Worm (Caenorhabditis elegans) whole organism, L2 larva: Measurements from ENCODE around the gene ragc-1.

ENCODE experiments used
- C34F6.9 ChIP-seq: fragments of 150-350 bp; optimal IDR thresholded peaks from 2 replicates; lab custom pipeline; 2014; ENCODE audit warnings: missing biosample characterization, missing genetic modification characterization
- F13H6.1 ChIP-seq: sonication (generic microtip); optimal IDR thresholded peaks from 2 replicates; lab custom pipeline; 2016; ENCODE audit warnings: missing genetic modification characterization, missing compliant biosample characterization
- R02D3.7 ChIP-seq: fragments of 150-350 bp; optimal IDR thresholded peaks from 2 replicates; lab custom pipeline; 2014; ENCODE audit warnings: missing biosample characterization, missing genetic modification characterization
- alr-1 ChIP-seq: fragments of 150-350 bp; optimal IDR thresholded peaks from 2 replicates; lab custom pipeline; 2014; ENCODE audit warnings: missing biosample characterization, missing genetic modification characterization
- aly-2 ChIP-seq: fragments of 150-350 bp; optimal IDR thresholded peaks from 2 replicates; lab custom pipeline; 2014; ENCODE audit warnings: missing biosample characterization, missing genetic modification characterization
- ama-1 ChIP-seq: fragments of 150-350 bp; optimal IDR thresholded peaks from 2 replicates; lab custom pipeline; 2018; ENCODE audit warnings: inconsistent platforms
- blmp-1 ChIP-seq: sonication (generic microtip); optimal IDR thresholded peaks from 2 replicates; lab custom pipeline; 2017; ENCODE audit warnings: missing genetic modification characterization, mild to moderate bottlenecking, missing compliant biosample characterization, antibody characterized with exemption, moderate library complexity; ENCODE audit not compliant: insufficient read depth
- ceh-16 ChIP-seq: fragments of 150-350 bp; optimal IDR thresholded peaks from 2 replicates; lab custom pipeline; 2014; ENCODE audit warnings: missing biosample characterization, missing genetic modification characterization
- ceh-82 ChIP-seq: fragments of 150-350 bp; optimal IDR thresholded peaks from 2 replicates; lab custom pipeline; 2014; ENCODE audit warnings: missing biosample characterization, missing genetic modification characterization
- crh-2 ChIP-seq: sonication (generic microtip); optimal IDR thresholded peaks from 2 replicates; lab custom pipeline; 2017; ENCODE audit warnings: missing biosample characterization, missing genetic modification characterization
- dmd-4 ChIP-seq: sonication (generic microtip); optimal IDR thresholded peaks from 2 replicates; lab custom pipeline; 2017; ENCODE audit warnings: missing biosample characterization, missing genetic modification characterization
- egl-27 ChIP-seq: sonication (generic microtip); optimal IDR thresholded peaks from 3 replicates; lab custom pipeline; 2017; ENCODE audit warnings: missing biosample characterization, missing genetic modification reagents, missing genetic modification characterization
- elt-1 ChIP-seq: fragments of 150-350 bp; optimal IDR thresholded peaks from 2 replicates; lab custom pipeline; 2014; ENCODE audit warnings: missing biosample characterization, missing genetic modification characterization
- elt-3 ChIP-seq: sonication (generic microtip); optimal IDR thresholded peaks from 2 replicates; lab custom pipeline; 2017; ENCODE audit warnings: missing biosample characterization, missing genetic modification characterization
- fos-1 ChIP-seq: fragments of 150-350 bp; optimal IDR thresholded peaks from 2 replicates; lab custom pipeline; 2014; ENCODE audit warnings: missing biosample characterization, missing genetic modification characterization
- gmeb-1 ChIP-seq: fragments of 150-350 bp; optimal IDR thresholded peaks from 2 replicates; lab custom pipeline; 2014; ENCODE audit warnings: missing biosample characterization, missing genetic modification characterization
- lin-13 ChIP-seq: fragments of 150-350 bp; optimal IDR thresholded peaks from 2 replicates; lab custom pipeline; 2014; ENCODE audit warnings: missing biosample characterization, missing genetic modification reagents, missing genetic modification characterization
- lin-39 ChIP-seq: fragments of 150-350 bp; optimal IDR thresholded peaks from 2 replicates; lab custom pipeline; 2014; ENCODE audit warnings: missing biosample characterization, missing genetic modification reagents, missing genetic modification characterization
- lsy-2 ChIP-seq, 2 experiments: fragments of 150-350 bp in 1 of 2; sonication (generic microtip) in 1 of 2; optimal IDR thresholded peaks; 2 replicates each; lab custom pipeline; 2014 to 2017; ENCODE audit warnings: missing biosample characterization in 2 of 2, missing genetic modification characterization in 2 of 2
- mab-5 ChIP-seq: fragments of 150-350 bp; optimal IDR thresholded peaks from 2 replicates; lab custom pipeline; 2014; ENCODE audit warnings: missing biosample characterization, missing genetic modification characterization
- mbf-1 ChIP-seq: sonication (generic microtip); optimal IDR thresholded peaks from 2 replicates; lab custom pipeline; 2017; ENCODE audit warnings: missing biosample characterization, missing genetic modification characterization
- mdl-1 ChIP-seq, 2 experiments: fragments of 150-350 bp in 1 of 2; sonication (generic microtip) in 1 of 2; optimal IDR thresholded peaks; 2 replicates each; lab custom pipeline; 2017; ENCODE audit warnings: missing biosample characterization in 2 of 2, missing genetic modification characterization in 2 of 2
- nhr-10 ChIP-seq: sonication (generic microtip); optimal IDR thresholded peaks from 2 replicates; lab custom pipeline; 2017; ENCODE audit warnings: missing biosample characterization, missing genetic modification characterization
- nhr-12 ChIP-seq: fragments of 150-350 bp; optimal IDR thresholded peaks from 2 replicates; lab custom pipeline; 2014; ENCODE audit warnings: missing biosample characterization, missing genetic modification characterization
- nhr-21 ChIP-seq: fragments of 150-350 bp; optimal IDR thresholded peaks from 2 replicates; lab custom pipeline; 2014; ENCODE audit warnings: missing biosample characterization, missing genetic modification characterization
- nhr-23 ChIP-seq: fragments of 150-350 bp; optimal IDR thresholded peaks from 2 replicates; lab custom pipeline; 2014; ENCODE audit warnings: missing biosample characterization, missing genetic modification reagents, missing genetic modification characterization
- nhr-237 ChIP-seq: fragments of 150-350 bp; optimal IDR thresholded peaks from 2 replicates; lab custom pipeline; 2014; ENCODE audit warnings: missing biosample characterization, missing genetic modification characterization
- nhr-25 ChIP-seq: fragments of 150-350 bp; sonication (generic microtip); optimal IDR thresholded peaks from 3 replicates; lab custom pipeline; 2014; ENCODE audit warnings: missing biosample characterization, missing genetic modification characterization
- nhr-6 ChIP-seq: fragments of 150-350 bp; optimal IDR thresholded peaks from 2 replicates; lab custom pipeline; 2014; ENCODE audit warnings: missing biosample characterization, missing genetic modification characterization
- nhr-77 ChIP-seq: fragments of 150-350 bp; optimal IDR thresholded peaks from 2 replicates; lab custom pipeline; 2014; ENCODE audit warnings: missing biosample characterization, missing genetic modification characterization
- sem-4 ChIP-seq: fragments of 150-350 bp; optimal IDR thresholded peaks from 2 replicates; lab custom pipeline; 2014; ENCODE audit warnings: missing biosample characterization, missing genetic modification reagents, missing genetic modification characterization
- skn-1 ChIP-seq: sonication (generic microtip); optimal IDR thresholded peaks from 2 replicates; lab custom pipeline; 2017; ENCODE audit warnings: missing biosample characterization, missing genetic modification characterization
- sma-3 ChIP-seq: sonication (generic microtip); optimal IDR thresholded peaks from 2 replicates; lab custom pipeline; 2016; ENCODE audit warnings: missing genetic modification reagents, missing genetic modification characterization, missing compliant biosample characterization
- sma-9 ChIP-seq, 2 experiments: fragments of 150-350 bp in 1 of 2; sonication (generic microtip) in 1 of 2; optimal IDR thresholded peaks; 2 replicates each; lab custom pipeline; 2014 to 2016; ENCODE audit warnings: missing genetic modification characterization in 2 of 2, mild to moderate bottlenecking in 1 of 2, missing biosample characterization in 1 of 2, missing compliant biosample characterization in 1 of 2, missing genetic modification reagents in 1 of 2, moderate library complexity in 1 of 2
- snpc-4 ChIP-seq: fragments of 150-350 bp; optimal IDR thresholded peaks from 2 replicates; lab custom pipeline; 2014; ENCODE audit warnings: missing biosample characterization, missing genetic modification characterization
- unc-39 ChIP-seq: fragments of 150-350 bp; optimal IDR thresholded peaks from 2 replicates; lab custom pipeline; 2014; ENCODE audit warnings: missing biosample characterization, missing genetic modification characterization
- unc-55 ChIP-seq: fragments of 150-350 bp; sonication (generic microtip); optimal IDR thresholded peaks from 3 replicates; lab custom pipeline; 2014; ENCODE audit warnings: missing biosample characterization, missing genetic modification reagents, missing genetic modification characterization
- zag-1 ChIP-seq: fragments of 150-350 bp; optimal IDR thresholded peaks from 2 replicates; lab custom pipeline; 2014; ENCODE audit warnings: missing biosample characterization, missing genetic modification characterization
- ztf-1 ChIP-seq: fragments of 200-800 bp; sonication (Bioruptor generic); conservative IDR thresholded peaks from 2 replicates; pipeline ENCODE4 v1.3.6; 2022; ENCODE audit warnings: missing genetic modification characterization, missing compliant biosample characterization
- ztf-11 ChIP-seq: sonication (generic microtip); optimal IDR thresholded peaks from 2 replicates; lab custom pipeline; 2017; ENCODE audit warnings: missing biosample characterization, missing genetic modification characterization
- ztf-4 ChIP-seq: fragments of 150-350 bp; optimal IDR thresholded peaks from 2 replicates; lab custom pipeline; 2014; ENCODE audit warnings: missing biosample characterization, missing genetic modification characterization

Gene ragc-1

DNA sequence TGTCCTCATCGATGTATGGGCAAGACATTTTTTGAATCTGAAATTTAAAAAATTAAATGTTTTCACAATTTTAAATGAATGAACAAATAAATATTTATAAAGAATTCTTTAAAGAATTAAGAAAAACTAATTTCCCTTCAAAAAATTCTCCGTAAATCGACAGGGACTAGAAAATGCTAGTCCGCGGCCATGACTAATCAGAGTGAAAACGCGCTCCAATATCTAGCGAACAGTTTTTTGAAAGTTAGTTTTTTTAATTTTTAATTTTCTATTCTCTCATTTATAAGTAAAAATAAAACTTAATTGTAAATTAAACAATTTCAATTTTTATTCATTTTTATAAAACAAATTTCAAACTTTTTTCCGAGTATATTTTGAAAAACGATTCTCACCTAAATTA lies 11.9 kb downstream of the ragc-1 start:
- no peak for TF ChIP-seq sma-3 (GFP tag; lab: Kevin White, UChicago)
- TF ChIP-seq fos-1 (tag; lab: Kevin White, UChicago), result peak; percentile 53
- no peak for TF ChIP-seq nhr-21 (tag; lab: Kevin White, UChicago)
- no peak for TF ChIP-seq snpc-4 (tag; lab: Kevin White, UChicago)
- no peak for TF ChIP-seq ceh-16 (tag; lab: Kevin White, UChicago)
- TF ChIP-seq skn-1 (tag; lab: Kevin White, UChicago), result no peak
- TF ChIP-seq aly-2 (tag; lab: Kevin White, UChicago), result no peak
- TF ChIP-seq unc-55 (GFP tag; lab: Kevin White, UChicago), result peak; percentile 79
- TF ChIP-seq sem-4, result no peak
- TF ChIP-seq nhr-10 (tag; lab: Kevin White, UChicago), result no peak
- peak; percentile 27 for TF ChIP-seq crh-2 (tag; lab: Kevin White, UChicago)
- TF ChIP-seq C34F6.9 (tag; lab: Kevin White, UChicago), result peak; percentile 51
- TF ChIP-seq dmd-4 (tag; lab: Kevin White, UChicago), result no peak
- TF ChIP-seq gmeb-1 (tag; lab: Kevin White, UChicago), result peak; percentile 7
- no peak for TF ChIP-seq alr-1
- TF ChIP-seq sma-9 (GFP tag; optimal IDR thresholded peaks at IDR 0.05; lab: Kevin White, UChicago), result peak; percentile 51
- TF ChIP-seq sma-9 (tag; optimal IDR thresholded peaks at IDR 0.05; lab: Kevin White, UChicago), result no peak
- peak in 1 of 2 experiments; percentile 65 for TF ChIP-seq lsy-2 (tag; optimal IDR thresholded peaks at IDR 0.05; lab: Kevin White, UChicago)
- no peak for TF ChIP-seq ztf-11 (tag; lab: Kevin White, UChicago)
- no peak for TF ChIP-seq zag-1 (tag; lab: Kevin White, UChicago)
- TF ChIP-seq blmp-1, result no peak
- TF ChIP-seq F13H6.1 (tag; lab: Kevin White, UChicago), result no peak
- TF ChIP-seq nhr-237 (tag; lab: Kevin White, UChicago), result no peak
- TF ChIP-seq egl-27 (tag; lab: Kevin White, UChicago), result no peak
- TF ChIP-seq nhr-12 (tag; lab: Kevin White, UChicago), result no peak
- TF ChIP-seq lin-13, result peak; percentile 72
- no peak for TF ChIP-seq nhr-6 (tag; lab: Kevin White, UChicago)
- TF ChIP-seq R02D3.7 (tag; lab: Kevin White, UChicago), result no peak
- no peak for TF ChIP-seq nhr-25
- TF ChIP-seq ztf-4 (tag; lab: Kevin White, UChicago), result no peak
- TF ChIP-seq ceh-82, result no peak
- TF ChIP-seq mab-5, result no peak
- TF ChIP-seq ztf-1 (GFP tag; lab: Robert Waterston, UW), result no peak
- TF ChIP-seq ama-1 (lab: Kevin White, UChicago), result no peak

- TF ChIP-seq nhr-77 (tag; lab: Kevin White, UChicago), result no peak
- no peak for TF ChIP-seq ama-1 (lab: Kevin White, UChicago)
- TF ChIP-seq skn-1 (tag; lab: Kevin White, UChicago), result no peak
- no peak for TF ChIP-seq zag-1 (tag; lab: Kevin White, UChicago)
- no peak for TF ChIP-seq elt-1
- no peak for TF ChIP-seq gmeb-1 (tag; lab: Kevin White, UChicago)
- no peak for TF ChIP-seq lin-39 (tag; lab: Kevin White, UChicago)
- no peak for TF ChIP-seq elt-3 (tag; lab: Kevin White, UChicago)
- TF ChIP-seq sma-3 (GFP tag; lab: Kevin White, UChicago), result no peak
- TF ChIP-seq F13H6.1 (tag; lab: Kevin White, UChicago), result no peak
- TF ChIP-seq sma-9 (GFP tag; optimal IDR thresholded peaks at IDR 0.05; lab: Kevin White, UChicago), result no peak
- TF ChIP-seq sma-9 (tag; optimal IDR thresholded peaks at IDR 0.05; lab: Kevin White, UChicago), result no peak
- no peak for TF ChIP-seq mbf-1 (tag; lab: Kevin White, UChicago)
- TF ChIP-seq nhr-23 (tag; lab: Kevin White, UChicago), result no peak
- no peak for TF ChIP-seq ztf-4 (tag; lab: Kevin White, UChicago)
- TF ChIP-seq egl-27 (tag; lab: Kevin White, UChicago), result no peak
- no peak for TF ChIP-seq nhr-10 (tag; lab: Kevin White, UChicago)
Observed at ce11 chrIV:11592165-11592564, 12.6 kb downstream of the ragc-1 start, which contains the start of gene spe-36. Gene spe-36 (minus strand): TSS chrIV:11592265.

ce11 chrIV:11586484-11586883 lies 18.2 kb downstream of the ragc-1 start:
- TF ChIP-seq unc-39 (tag; lab: Kevin White, UChicago) (no peak), gmeb-1 (tag; lab: Kevin White, UChicago) (no peak), mdl-1 (tag; optimal IDR thresholded peaks at IDR 0.05; lab: Kevin White, UChicago) (no peak), lin-39 (tag; lab: Kevin White, UChicago) (no peak)
